Worm (Caenorhabditis elegans): ENCODE measurements around the gene cogc-8.
A peak's percentile ranks its signal among the peaks of the same experiment; 100 is the strongest.

cogc-8 gene

ce11 chrIV:274185-274584, 33.9 kb downstream of the cogc-8 start, which contains the start of gene sma-10 (continued):
- no peak for TF ChIP-seq egl-18 (GFP tag; IDR thresholded peaks at IDR 0.05)
- TF ChIP-seq madf-6 (GFP tag; IDR thresholded peaks at IDR 0.05) = no peak
- peak; percentile 95 for TF ChIP-seq nhr-80 (tag; optimal IDR thresholded peaks at IDR 0.05)
- peak; percentile 44 for TF ChIP-seq tbp1 (GFP tag; optimal IDR thresholded peaks at IDR 0.05)
- peak; percentile 55 for TF ChIP-seq lin-40 (tag; optimal IDR thresholded peaks at IDR 0.05)
- no peak for TF ChIP-seq nhr-179 (tag; optimal IDR thresholded peaks at IDR 0.05)
- TF ChIP-seq atf-7 (tag; optimal IDR thresholded peaks at IDR 0.05) = peak; percentile 65
- TF ChIP-seq F49E8.2 (tag; optimal IDR thresholded peaks at IDR 0.05; ENCODE audit: insufficient read depth) = no peak
- no peak for TF ChIP-seq snpc-4 (GFP tag; optimal IDR thresholded peaks at IDR 0.05)
- peak in 1 of 4 experiments; percentile 11 for TF ChIP-seq snpc-4 (tag; optimal IDR thresholded peaks at IDR 0.05)
- TF ChIP-seq lin-54 (GFP tag; optimal IDR thresholded peaks at IDR 0.05) = peak; percentile 11
- no peak for TF ChIP-seq hmg-20 (GFP tag; IDR thresholded peaks at IDR 0.05)
- TF ChIP-seq somi-1 (GFP tag; optimal IDR thresholded peaks at IDR 0.05) = no peak
- no peak for TF ChIP-seq B0336.3 (GFP tag; IDR thresholded peaks at IDR 0.05)
- TF ChIP-seq let-607 (tag; optimal IDR thresholded peaks at IDR 0.05) = peak in 1 of 2 experiments; percentile 24

ce11 chrIV:275146-275545, 34.9 kb downstream of the cogc-8 start:
- TF ChIP-seq nhr-80 (tag; optimal IDR thresholded peaks at IDR 0.05) (peak; percentile 15), C06A6.2 (GFP tag; conservative IDR thresholded peaks at IDR 0.05) (no peak)

- TF ChIP-seq hlh-12 (tag; optimal IDR thresholded peaks at IDR 0.05) = no peak
- no peak for TF ChIP-seq lsl-1 (GFP tag; optimal IDR thresholded peaks at IDR 0.05)
- TF ChIP-seq fkh-3 (tag; optimal IDR thresholded peaks at IDR 0.05) = no peak
- no peak for TF ChIP-seq F23B12.7 (tag; optimal IDR thresholded peaks at IDR 0.05; ENCODE audit: insufficient read depth)
- TF ChIP-seq cebp-1 (GFP tag; IDR thresholded peaks at IDR 0.05) = no peak
- TF ChIP-seq cebp-1 (tag; optimal IDR thresholded peaks at IDR 0.05) = no peak
- no peak for TF ChIP-seq tbp1 (GFP tag; optimal IDR thresholded peaks at IDR 0.05)
- no peak for TF ChIP-seq sea-2 (GFP tag; IDR thresholded peaks at IDR 0.05)
- no peak for TF ChIP-seq lin-40 (tag; optimal IDR thresholded peaks at IDR 0.05)
- no peak for TF ChIP-seq hmg-20 (GFP tag; IDR thresholded peaks at IDR 0.05)
- no peak for TF ChIP-seq F10E7.11 (tag; optimal IDR thresholded peaks at IDR 0.05)
- TF ChIP-seq ceh-79 (tag; optimal IDR thresholded peaks at IDR 0.05) = no peak
- no peak for TF ChIP-seq lin-35 (GFP tag; optimal IDR thresholded peaks at IDR 0.05)
- no peak for TF ChIP-seq nhr-120 (GFP tag; IDR thresholded peaks at IDR 0.05)
- no peak for TF ChIP-seq B0261.1 (tag; optimal IDR thresholded peaks at IDR 0.05)
- no peak for TF ChIP-seq him-1 (tag; optimal IDR thresholded peaks at IDR 0.05)
- TF ChIP-seq aptf-2 (GFP tag; conservative IDR thresholded peaks at IDR 0.05) = no peak
These were observed 38.0 kb downstream of the cogc-8 start for ce11 chrIV:278284-278683.

DNA sequence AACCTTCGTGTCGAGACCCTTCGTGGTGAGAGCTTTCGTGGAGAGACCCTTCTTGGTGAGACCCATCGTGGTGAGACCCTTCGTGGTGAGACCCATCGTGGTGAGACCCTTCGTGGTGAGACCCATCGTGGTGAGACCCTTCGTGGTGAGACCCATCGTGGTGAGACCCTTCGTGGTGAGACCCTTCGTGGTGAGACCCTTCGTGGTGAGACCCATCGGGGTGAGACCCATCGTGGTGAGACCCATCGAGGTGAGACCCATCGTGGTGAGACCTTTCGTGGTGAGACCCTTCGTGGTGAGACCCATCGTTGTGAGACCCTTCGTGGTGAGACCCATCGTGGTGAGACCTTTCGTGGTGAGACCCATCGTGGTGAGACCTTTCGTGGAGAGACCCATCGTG, 41.0 kb downstream of the cogc-8 start:
- peak; percentile 68; the same call in 1 of the 2 replicates for TF ChIP-seq egrh-3 (GFP tag; IDR thresholded peaks at IDR 0.05)
- peak; percentile 46 for TF ChIP-seq F33H1.4 (GFP tag; IDR thresholded peaks at IDR 0.05)
- TF ChIP-seq Y53G8AR.9 (GFP tag; conservative IDR thresholded peaks at IDR 0.05) = 0 out of 2 replicates have a peak, but pooled peaks have one; percentile 13
- 0 out of 2 replicates have a peak, but pooled peaks have one; percentile 9 for TF ChIP-seq hmg-1.2 (GFP tag; IDR thresholded peaks at IDR 0.05)
- TF ChIP-seq dox-1 (GFP tag; IDR thresholded peaks at IDR 0.05) = peak; percentile 16; the same call in 1 of the 2 replicates

All from whole organism, young adult.